Fruit fly (Drosophila melanogaster) S2 (cell line): ENCODE data around the gene CG18577.

Experiments used
- CG8478 ChIP-seq: fragments of >200 bp; optimal IDR thresholded peaks from 2 replicates; lab custom pipeline; 2018
- CTCF ChIP-seq, 2 experiments: fragments of >200 bp; optimal IDR thresholded peaks; 2 replicates each; lab custom pipeline; 2018

- TF ChIP-seq CG8478 (lab: Kevin White, UChicago) (no peak), CTCF (optimal IDR thresholded peaks at IDR 0.05; lab: Kevin White, UChicago) (peak in 1 of 2 experiments; percentile 11)
These were observed 39.1 kb downstream of the CG18577 start, which contains the start of the genes Arfip and CG17721 for dm6 chr3R:11234918-11235371.
